Worm (Caenorhabditis elegans) whole organism, L3 larva: ENCODE data around the gene srj-57.

Source experiments
- R02D3.7 ChIP-seq: fragments of 150-350 bp; optimal IDR thresholded peaks from 2 replicates; lab custom pipeline; 2014; ENCODE audit warnings: missing biosample characterization, missing genetic modification characterization
- ZK546.5 ChIP-seq: sonication (generic microtip); optimal IDR thresholded peaks from 2 replicates; lab custom pipeline; 2017; ENCODE audit warnings: missing biosample characterization, missing genetic modification characterization
- ama-1 ChIP-seq: fragments of 150-350 bp; optimal IDR thresholded peaks from 2 replicates; lab custom pipeline; 2018
- egl-27 ChIP-seq: sonication (generic microtip); optimal IDR thresholded peaks from 4 replicates; lab custom pipeline; 2017; ENCODE audit warnings: missing biosample characterization, missing genetic modification reagents, missing genetic modification characterization
- mdl-1 ChIP-seq: fragments of 150-350 bp; optimal IDR thresholded peaks from 2 replicates; lab custom pipeline; 2014; ENCODE audit warnings: missing biosample characterization, missing genetic modification characterization
- nhr-11 ChIP-seq: fragments of 150-350 bp; optimal IDR thresholded peaks from 2 replicates; lab custom pipeline; 2014; ENCODE audit warnings: missing biosample characterization, missing genetic modification characterization
- nhr-12 ChIP-seq: fragments of 150-350 bp; optimal IDR thresholded peaks from 2 replicates; lab custom pipeline; 2014; ENCODE audit warnings: missing biosample characterization, missing genetic modification characterization
- nhr-76 ChIP-seq: fragments of 150-350 bp; sonication (generic microtip); optimal IDR thresholded peaks from 5 replicates; lab custom pipeline; 2014; ENCODE audit warnings: missing biosample characterization, missing genetic modification characterization
- snpc-4 ChIP-seq: fragments of 150-350 bp; optimal IDR thresholded peaks from 2 replicates; lab custom pipeline; 2014; ENCODE audit warnings: missing biosample characterization, missing genetic modification characterization
- zag-1 ChIP-seq: fragments of 150-350 bp; optimal IDR thresholded peaks from 2 replicates; lab custom pipeline; 2014; ENCODE audit warnings: missing biosample characterization, missing genetic modification characterization
- ztf-11 ChIP-seq: fragments of 150-350 bp; optimal IDR thresholded peaks from 2 replicates; lab custom pipeline; 2014; ENCODE audit warnings: missing biosample characterization, missing genetic modification characterization

ce11 chrV:2849071-2849470 is 6.3 kb downstream of the srj-57 start, which contains the start of gene ugt-53:
- TF ChIP-seq nhr-11 (tag; lab: Kevin White, UChicago) (no peak), ZK546.5 (tag; lab: Kevin White, UChicago) (no peak), R02D3.7 (tag; lab: Kevin White, UChicago) (no peak), snpc-4 (tag; lab: Kevin White, UChicago) (no peak), ama-1 (lab: Kevin White, UChicago) (no peak), nhr-76 (tag; lab: Kevin White, UChicago) (no peak), nhr-12 (tag; lab: Kevin White, UChicago) (no peak), ztf-11 (tag; lab: Kevin White, UChicago) (no peak), egl-27 (tag; lab: Kevin White, UChicago) (no peak), mdl-1 (tag; lab: Kevin White, UChicago) (no peak), zag-1 (tag; lab: Kevin White, UChicago) (no peak)
